Worm (Caenorhabditis elegans): ENCODE measurements around the gene mct-3.

DNA sequence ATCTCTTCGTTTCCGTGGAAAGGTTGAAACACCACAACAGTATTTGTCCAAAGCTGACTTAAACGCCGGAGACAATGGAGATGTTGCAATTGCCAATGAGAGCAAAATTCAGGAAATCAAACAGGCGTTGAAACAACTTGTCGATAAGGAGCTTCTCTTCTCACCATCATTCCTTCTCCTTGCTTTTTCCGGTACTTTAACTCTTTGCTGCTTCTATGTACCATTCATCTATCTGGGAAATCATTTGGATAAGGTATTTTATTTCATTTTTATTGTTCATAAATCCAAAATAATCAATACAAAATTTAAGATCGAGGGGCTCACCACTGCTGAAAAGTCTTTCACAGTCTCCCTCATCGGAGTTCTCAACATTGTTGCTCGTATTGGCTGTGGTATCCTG lies 3.2 kb downstream of the mct-3 start:
- TF ChIP-seq R02D3.7 (tag; optimal IDR thresholded peaks at IDR 0.05) (no peak), mdl-1 (tag; optimal IDR thresholded peaks at IDR 0.05) (no peak), nhr-77 (tag; optimal IDR thresholded peaks at IDR 0.05) (no peak), ceh-82 (tag; optimal IDR thresholded peaks at IDR 0.05) (no peak), zag-1 (tag; optimal IDR thresholded peaks at IDR 0.05) (no peak), nhr-25 (tag; optimal IDR thresholded peaks at IDR 0.05) (no peak), nhr-76 (tag; optimal IDR thresholded peaks at IDR 0.05) (no peak), elt-1 (tag; optimal IDR thresholded peaks at IDR 0.05) (no peak), nhr-11 (tag; optimal IDR thresholded peaks at IDR 0.05) (no peak), snpc-4 (tag; optimal IDR thresholded peaks at IDR 0.05) (no peak)

All from whole organism, L3 larva.